Worm (Caenorhabditis elegans) whole organism, L4/young adult: ENCODE results near the gene rbc-1.

ENCODE experiments used
- W03F9.2 ChIP-seq: fragments of 150-350 bp; optimal IDR thresholded peaks from 2 replicates; lab custom pipeline; 2014; ENCODE audit warnings: missing biosample characterization, missing genetic modification characterization
- dao-5 ChIP-seq: sonication (generic microtip); optimal IDR thresholded peaks from 2 replicates; lab custom pipeline; 2016; ENCODE audit warnings: missing genotype, missing genetic modification characterization, moderate library complexity, missing compliant biosample characterization
- him-1 ChIP-seq: sonication (generic microtip); optimal IDR thresholded peaks from 2 replicates; lab custom pipeline; 2016; ENCODE audit warnings: missing genotype, missing genetic modification reagents, missing genetic modification characterization, missing compliant biosample characterization

ce11 chrX:14580853-14581252 is 30.3 kb upstream of the rbc-1 start:
- TF ChIP-seq him-1 (no peak), dao-5 (tag; lab: Kevin White, UChicago) (no peak), W03F9.2 (tag; lab: Kevin White, UChicago) (no peak)
